Fruit fly (Drosophila melanogaster) S2 (cell line): ENCODE measurements around the gene Oatp30B.

Source experiments
- CG8478 ChIP-seq: fragments of >200 bp; optimal IDR thresholded peaks from 2 replicates; lab custom pipeline; 2018
- CTCF ChIP-seq, 2 experiments: fragments of >200 bp; optimal IDR thresholded peaks; 2 replicates each; lab custom pipeline; 2018

DNA sequence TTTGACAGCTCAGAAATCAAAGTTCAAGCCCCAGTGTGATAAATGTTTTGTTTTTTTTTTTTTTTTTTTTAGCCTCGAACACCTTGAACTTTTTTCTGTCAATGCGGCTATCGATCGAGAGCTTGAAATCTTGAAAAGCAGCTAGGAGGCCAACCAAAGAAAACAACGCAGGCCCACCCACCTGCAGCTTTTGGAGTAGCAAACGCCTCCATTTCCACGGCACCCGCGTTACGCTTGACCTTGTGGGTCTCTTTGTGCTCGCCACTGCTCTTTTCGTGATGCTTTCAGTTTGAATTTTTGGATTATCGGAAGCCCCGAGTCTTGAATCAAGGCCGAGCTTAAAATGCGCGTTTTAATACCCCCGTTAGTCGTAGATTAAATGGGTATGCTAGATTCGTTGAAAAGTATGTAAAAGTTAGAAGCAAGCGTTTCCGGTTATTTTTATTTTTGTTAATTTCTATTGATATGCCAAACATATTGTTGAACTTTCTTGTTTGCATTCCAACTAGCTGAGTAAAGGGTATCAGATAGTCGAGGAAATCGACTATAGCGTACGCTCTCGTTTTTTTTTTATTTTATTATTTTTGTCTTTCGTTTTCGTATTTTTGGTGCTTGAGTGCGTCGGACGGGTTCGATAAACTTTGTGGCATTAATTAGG, 18.1 kb upstream of the Oatp30B start:
- no peak for TF ChIP-seq CG8478 (lab: Kevin White, UChicago)
- TF ChIP-seq CTCF (optimal IDR thresholded peaks at IDR 0.05; lab: Kevin White, UChicago): no peak
